Worm (Caenorhabditis elegans) whole organism, L4 larva: ENCODE results near the gene srz-38.
A peak's percentile ranks its signal among the peaks of the same experiment; 100 is the strongest.

ENCODE experiments used
- F26F4.8 ChIP-seq: fragments of 200-800 bp; sonication (Bioruptor generic); conservative IDR thresholded peaks from 2 replicates; pipeline ENCODE4 v1.3.6; 2022; ENCODE audit warnings: missing genetic modification characterization, missing compliant biosample characterization
- T20F7.1 ChIP-seq: fragments of 200-800 bp; sonication (Bioruptor generic); optimal IDR thresholded peaks from 2 replicates; lab custom pipeline; 2018; ENCODE audit warnings: mild to moderate bottlenecking, missing genetic modification characterization, missing compliant biosample characterization
- T26A8.4 ChIP-seq: fragments of 200-800 bp; sonication (Bioruptor generic); IDR thresholded peaks from 2 replicates; pipeline ENCODE4 v1.3.6; 2022; ENCODE audit warnings: missing genetic modification characterization, missing compliant biosample characterization
- Y48G9A.11 ChIP-seq: fragments of 200-800 bp; sonication (Bioruptor generic); IDR thresholded peaks from 2 replicates; pipeline ENCODE4 v1.3.6; 2022; ENCODE audit warnings: missing genetic modification reagents, missing genetic modification characterization, missing compliant biosample characterization
- ZK337.2 ChIP-seq: fragments of 200-800 bp; sonication (Bioruptor generic); IDR thresholded peaks from 2 replicates; pipeline ENCODE4 v1.3.6; 2022; ENCODE audit warnings: missing genetic modification reagents, missing genetic modification characterization, missing compliant biosample characterization
- aha-1 ChIP-seq: fragments of 150-350 bp; peaks from one replicate; lab custom pipeline; 2014; ENCODE audit warnings: missing biosample characterization, missing genetic modification characterization
- aly-2 ChIP-seq: sonication (generic microtip); optimal IDR thresholded peaks from 2 replicates; lab custom pipeline; 2018; ENCODE audit warnings: missing biosample characterization, missing genetic modification characterization
- arid-1 ChIP-seq: fragments of 200-800 bp; sonication (Bioruptor generic); conservative IDR thresholded peaks from 2 replicates; pipeline ENCODE4 v1.3.6; 2022; ENCODE audit warnings: missing genetic modification reagents, missing genetic modification characterization, missing compliant biosample characterization
- ceh-20 ChIP-seq: fragments of 200-800 bp; sonication (Bioruptor generic); IDR thresholded peaks from 2 replicates; pipeline ENCODE4 v1.3.6; 2022; ENCODE audit warnings: missing genetic modification reagents, missing genetic modification characterization, missing compliant biosample characterization
- ceh-44 ChIP-seq: fragments of 200-800 bp; sonication (Bioruptor generic); IDR thresholded peaks from 2 replicates; pipeline ENCODE4 v1.3.6; 2022; ENCODE audit warnings: missing genetic modification reagents, missing genetic modification characterization, missing compliant biosample characterization
- ceh-82 ChIP-seq: sonication (generic microtip); optimal IDR thresholded peaks from 2 replicates; lab custom pipeline; 2017; ENCODE audit warnings: missing biosample characterization, missing genetic modification characterization
- daf-12 ChIP-seq: fragments of 150-350 bp; optimal IDR thresholded peaks from 2 replicates; lab custom pipeline; 2014; ENCODE audit warnings: missing biosample characterization, missing genetic modification reagents, missing genetic modification characterization
- daf-16 ChIP-seq, 3 experiments: sonication (generic microtip); optimal IDR thresholded peaks; 2 replicates each; lab custom pipeline; 2016 to 2017; ENCODE audit warnings: missing genetic modification characterization in 3 of 3, missing genetic modification reagents in 3 of 3, mild to moderate bottlenecking in 2 of 3, missing compliant biosample characterization in 2 of 3, missing biosample characterization in 1 of 3, moderate library complexity in 1 of 3
- daf-19 ChIP-seq: fragments of 200-800 bp; sonication (Bioruptor generic); conservative IDR thresholded peaks from 2 replicates; pipeline ENCODE4 v1.3.6; 2022; ENCODE audit warnings: missing genetic modification characterization, missing compliant biosample characterization
- daf-8 ChIP-seq: fragments of 200-800 bp; sonication (Bioruptor generic); IDR thresholded peaks from 2 replicates; pipeline ENCODE4 v1.3.6; 2022; ENCODE audit warnings: missing genetic modification characterization, missing compliant biosample characterization
- dmd-9 ChIP-seq: fragments of 200-800 bp; sonication (Bioruptor generic); IDR thresholded peaks from 2 replicates; pipeline ENCODE4 v1.3.6; 2022; ENCODE audit warnings: missing genetic modification reagents, missing genetic modification characterization, missing compliant biosample characterization
- duxl-1 ChIP-seq: sonication (generic microtip); optimal IDR thresholded peaks from 2 replicates; lab custom pipeline; 2016; ENCODE audit warnings: mild to moderate bottlenecking, missing genetic modification characterization, moderate library complexity, missing compliant biosample characterization; ENCODE audit not compliant: poor library complexity
- egl-27 ChIP-seq: sonication (generic microtip); optimal IDR thresholded peaks from 3 replicates; lab custom pipeline; 2017; ENCODE audit warnings: missing biosample characterization, missing genetic modification reagents, missing genetic modification characterization
- fos-1 ChIP-seq: fragments of 150-350 bp; optimal IDR thresholded peaks from 2 replicates; lab custom pipeline; 2014; ENCODE audit warnings: missing biosample characterization, missing genetic modification characterization
- hif-1 ChIP-seq, 2 experiments: sonication (generic microtip); optimal IDR thresholded peaks; 2 replicates each; lab custom pipeline; 2016 to 2017; ENCODE audit warnings: missing compliant biosample characterization in 2 of 2, missing genetic modification characterization in 2 of 2, missing genetic modification reagents in 2 of 2, missing genotype in 2 of 2, mild to moderate bottlenecking in 1 of 2
- hlh-30 ChIP-seq: sonication (generic microtip); optimal IDR thresholded peaks from 2 replicates; lab custom pipeline; 2017; ENCODE audit warnings: antibody characterized with exemption, mild to moderate bottlenecking, missing genetic modification characterization, missing compliant biosample characterization; ENCODE audit not compliant: insufficient read depth
- jun-1 ChIP-seq: fragments of 150-350 bp; optimal IDR thresholded peaks from 2 replicates; lab custom pipeline; 2014; ENCODE audit warnings: missing biosample characterization, missing genetic modification reagents, missing genetic modification characterization
- lim-7 ChIP-seq: fragments of 200-800 bp; sonication (Bioruptor generic); IDR thresholded peaks from 2 replicates; pipeline ENCODE4 v1.3.6; 2022; ENCODE audit warnings: missing genetic modification characterization, missing compliant biosample characterization
- lin-15B ChIP-seq: fragments of 150-350 bp; sonication (generic microtip); optimal IDR thresholded peaks from 3 replicates; lab custom pipeline; 2014; ENCODE audit warnings: missing biosample characterization, missing genetic modification characterization
- madf-5 ChIP-seq, 2 experiments: fragments of 200-800 bp; sonication (Bioruptor generic); IDR thresholded peaks; 2 replicates each; pipeline ENCODE4 v1.3.6; 2022; ENCODE audit warnings: missing compliant biosample characterization in 2 of 2, missing genetic modification characterization in 2 of 2
- madf-9 ChIP-seq: fragments of 200-800 bp; sonication (Bioruptor generic); conservative IDR thresholded peaks from 2 replicates; pipeline ENCODE4 v1.3.6; 2022; ENCODE audit warnings: missing genetic modification reagents, missing genetic modification characterization, missing compliant biosample characterization
- mdl-1 ChIP-seq, 2 experiments: fragments of 150-350 bp in 1 of 2; sonication (generic microtip) in 1 of 2; optimal IDR thresholded peaks; 2 replicates each; lab custom pipeline; 2014 to 2017; ENCODE audit warnings: missing biosample characterization in 2 of 2, missing genetic modification characterization in 2 of 2
- mes-2 ChIP-seq: sonication (generic microtip); optimal IDR thresholded peaks from 2 replicates; lab custom pipeline; 2016; ENCODE audit warnings: missing genotype, mild to moderate bottlenecking, missing genetic modification characterization, missing compliant biosample characterization; ENCODE audit not compliant: poor library complexity, severe bottlenecking
- nhr-11 ChIP-seq: fragments of 150-350 bp; optimal IDR thresholded peaks from 2 replicates; lab custom pipeline; 2014; ENCODE audit warnings: missing biosample characterization, missing genetic modification characterization
- nhr-111 ChIP-seq: fragments of 200-800 bp; sonication (Bioruptor generic); optimal IDR thresholded peaks from 2 replicates; lab custom pipeline; 2018; ENCODE audit warnings: mild to moderate bottlenecking, missing genetic modification characterization, missing compliant biosample characterization
- nhr-237 ChIP-seq: sonication (generic microtip); optimal IDR thresholded peaks from 2 replicates; lab custom pipeline; 2017; ENCODE audit warnings: missing biosample characterization, missing genetic modification characterization
- nhr-28 ChIP-seq: fragments of 150-350 bp; optimal IDR thresholded peaks from 2 replicates; lab custom pipeline; 2014; ENCODE audit warnings: missing biosample characterization, missing genetic modification characterization
- nhr-76 ChIP-seq: fragments of 150-350 bp; optimal IDR thresholded peaks from 2 replicates; lab custom pipeline; 2014; ENCODE audit warnings: missing biosample characterization, missing genetic modification characterization
- nhr-77 ChIP-seq: fragments of 150-350 bp; optimal IDR thresholded peaks from 2 replicates; lab custom pipeline; 2014; ENCODE audit warnings: missing biosample characterization, missing genetic modification characterization
- pha-4 ChIP-seq, 2 experiments: fragments of 150-350 bp in 1 of 2; fragments of 200-800 bp in 1 of 2; sonication (Bioruptor generic) in 1 of 2; IDR thresholded peaks in 1 of 2; optimal IDR thresholded peaks in 1 of 2; 2 replicates each; pipeline versions ENCODE4 v1.3.6 to Lab custom; 2014 to 2022; ENCODE audit warnings: missing genetic modification characterization in 2 of 2, missing genetic modification reagents in 2 of 2, missing biosample characterization in 1 of 2, missing compliant biosample characterization in 1 of 2
- rbr-2 ChIP-seq: sonication (generic microtip); optimal IDR thresholded peaks from 2 replicates; lab custom pipeline; 2016; ENCODE audit warnings: missing genotype, missing genetic modification characterization, missing compliant biosample characterization
- saeg-2 ChIP-seq: fragments of 200-800 bp; sonication (Bioruptor generic); IDR thresholded peaks from 2 replicates; pipeline ENCODE4 v1.3.6; 2022; ENCODE audit warnings: missing genetic modification reagents, missing genetic modification characterization, missing compliant biosample characterization
- spr-3 ChIP-seq: fragments of 200-800 bp; sonication (Bioruptor generic); optimal IDR thresholded peaks from 2 replicates; lab custom pipeline; 2018; ENCODE audit warnings: mild to moderate bottlenecking, missing genetic modification characterization, missing compliant biosample characterization
- tra-1 ChIP-seq: fragments of 200-800 bp; sonication (Bioruptor generic); IDR thresholded peaks from 2 replicates; pipeline ENCODE4 v1.3.6; 2022; ENCODE audit warnings: missing genetic modification reagents, missing genetic modification characterization, missing compliant biosample characterization
- unc-130 ChIP-seq: sonication (generic microtip); optimal IDR thresholded peaks from 2 replicates; lab custom pipeline; 2016; ENCODE audit warnings: missing genetic modification reagents, missing genetic modification characterization, missing compliant biosample characterization
- unc-62 ChIP-seq, 3 experiments: fragments of 150-350 bp in 1 of 3; sonication (generic microtip); optimal IDR thresholded peaks in 2 of 3; peaks in 1 of 3; 1 replicate in 1 of 3; 2 replicates in 2 of 3; lab custom pipeline; 2014 to 2017; ENCODE audit warnings: missing biosample characterization in 3 of 3, missing genetic modification characterization in 3 of 3, missing genetic modification reagents in 3 of 3, missing genotype in 1 of 3
- zag-1 ChIP-seq: fragments of 150-350 bp; optimal IDR thresholded peaks from 2 replicates; lab custom pipeline; 2014; ENCODE audit warnings: missing biosample characterization, missing genetic modification characterization
- zfp-3 ChIP-seq: fragments of 200-800 bp; sonication (Bioruptor generic); conservative IDR thresholded peaks from 2 replicates; pipeline ENCODE4 v1.3.6; 2022; ENCODE audit warnings: missing genetic modification reagents, missing genetic modification characterization, missing compliant biosample characterization

srz-38 gene

ce11 chrIV:16377942-16378341 lies 42.8 kb downstream of the srz-38 start:
- peak; percentile 81 for TF ChIP-seq aha-1 (tag; lab: Kevin White, UChicago)
- no peak for TF ChIP-seq spr-3

ce11 chrIV:16380278-16380677 lies 45.1 kb downstream of the srz-38 start:
- TF ChIP-seq lim-7 (GFP tag; lab: Robert Waterston, UW) (no peak), ceh-44 (no peak), Y48G9A.11 (no peak)

- TF ChIP-seq rbr-2 (tag; lab: Kevin White, UChicago) = no peak
- TF ChIP-seq nhr-11 (tag; lab: Kevin White, UChicago) = no peak
- TF ChIP-seq arid-1 = no peak
- no peak for TF ChIP-seq fos-1
- TF ChIP-seq duxl-1 (tag; lab: Kevin White, UChicago) = no peak
- TF ChIP-seq saeg-2 = no peak
- no peak for TF ChIP-seq zfp-3 (GFP tag; lab: Robert Waterston, UW)
- TF ChIP-seq T26A8.4 (GFP tag; lab: Robert Waterston, UW) = no peak
- TF ChIP-seq madf-5 (GFP tag; IDR thresholded peaks at IDR 0.05; lab: Robert Waterston, UW) = no peak
- no peak for TF ChIP-seq nhr-111
- TF ChIP-seq ceh-20 = no peak
- TF ChIP-seq F26F4.8 (GFP tag; lab: Robert Waterston, UW) = no peak
- TF ChIP-seq egl-27 (tag; lab: Kevin White, UChicago) = no peak
- no peak for TF ChIP-seq dmd-9 (GFP tag; lab: Robert Waterston, UW)
- TF ChIP-seq mdl-1 (tag; optimal IDR thresholded peaks at IDR 0.05; lab: Kevin White, UChicago) = no peak
- no peak for TF ChIP-seq zag-1 (tag; lab: Kevin White, UChicago)
Measured at ce11 chrIV:16380937-16381336, 45.8 kb downstream of the srz-38 start.

ce11 chrIV:16381933-16382591 lies 46.9 kb downstream of the srz-38 start, which contains the start of gene Y7A9D.1:
TSS of gene Y7A9D.1 (minus strand) at chrIV:16382215.
- TF ChIP-seq nhr-111 (peak; percentile 67), pha-4 (GFP tag; IDR thresholded peaks at IDR 0.05; lab: Robert Waterston, UW) (peak; percentile 79), pha-4 (tag; optimal IDR thresholded peaks at IDR 0.05; lab: Kevin White, UChicago) (no peak), hif-1 (tag; optimal IDR thresholded peaks at IDR 0.05; lab: Kevin White, UChicago) (no peak), lin-15B (tag; lab: Kevin White, UChicago) (no peak), spr-3 (peak; percentile 65), aly-2 (tag; lab: Kevin White, UChicago) (no peak), nhr-77 (tag; lab: Kevin White, UChicago) (no peak), lim-7 (GFP tag; lab: Robert Waterston, UW) (no peak), ceh-44 (peak; percentile 62; the same call in 1 of the 2 replicates), unc-130 (GFP tag; lab: Kevin White, UChicago) (peak; percentile 24), madf-9 (GFP tag; lab: Robert Waterston, UW) (peak; percentile 63; the same call in 1 of the 2 replicates), nhr-28 (tag; lab: Kevin White, UChicago) (no peak), jun-1 (tag; lab: Kevin White, UChicago) (peak; percentile 35), unc-62 (GFP tag; optimal IDR thresholded peaks at IDR 0.05 in 1 of 2; lab: Kevin White, UChicago) (no peak), unc-62 (tag; optimal IDR thresholded peaks at IDR 0.05; lab: Kevin White, UChicago) (no peak), nhr-76 (no peak), aha-1 (tag; lab: Kevin White, UChicago) (peak; percentile 76), ZK337.2 (GFP tag; lab: Robert Waterston, UW) (0 out of 2 replicates have a peak, but pooled peaks have one; percentile 51), daf-19 (0 out of 2 replicates have a peak, but pooled peaks have one; percentile 15), mes-2 (tag; lab: Kevin White, UChicago) (no peak), daf-12 (no peak), T20F7.1 (GFP tag; lab: Kevin White, UChicago) (no peak), mdl-1 (tag; optimal IDR thresholded peaks at IDR 0.05; lab: Kevin White, UChicago) (no peak), ceh-20 (no peak), hlh-30 (tag; lab: Kevin White, UChicago) (peak; percentile 63), daf-8 (GFP tag; lab: Robert Waterston, UW) (no peak), ceh-82 (tag; lab: Kevin White, UChicago) (no peak), daf-16 (GFP tag; optimal IDR thresholded peaks at IDR 0.05; lab: Kevin White, UChicago) (peak; percentile 15 to 30), daf-16 (tag; optimal IDR thresholded peaks at IDR 0.05; lab: Kevin White, UChicago) (peak; percentile 39), nhr-237 (tag; lab: Kevin White, UChicago) (no peak), tra-1 (GFP tag; lab: Robert Waterston, UW) (no peak), nhr-11 (tag; lab: Kevin White, UChicago) (no peak)
